Worm (Caenorhabditis elegans) whole organism, L4 larva: ENCODE measurements around the gene T01E8.8.

Experiments
- F10B5.3 ChIP-seq: sonication (generic microtip); optimal IDR thresholded peaks from 2 replicates; lab custom pipeline; 2016; ENCODE audit warnings: mild to moderate bottlenecking, missing genetic modification characterization, missing compliant biosample characterization
- T26A8.4 ChIP-seq: fragments of 200-800 bp; sonication (Bioruptor generic); IDR thresholded peaks from 2 replicates; pipeline ENCODE4 v1.3.6; 2022; ENCODE audit warnings: missing genetic modification characterization, missing compliant biosample characterization
- Y105C5A.15 ChIP-seq: fragments of 200-800 bp; sonication (Bioruptor generic); IDR thresholded peaks from 2 replicates; pipeline ENCODE4 v1.3.6; 2022; ENCODE audit warnings: missing genetic modification characterization, missing compliant biosample characterization
- Y5F2A.4 ChIP-seq: fragments of 200-800 bp; sonication (Bioruptor generic); optimal IDR thresholded peaks from 2 replicates; lab custom pipeline; 2018; ENCODE audit warnings: mild to moderate bottlenecking, missing genetic modification characterization, missing compliant biosample characterization
- Y75B8A.6 ChIP-seq: fragments of 200-800 bp; sonication (Bioruptor generic); IDR thresholded peaks from 2 replicates; pipeline ENCODE4 v1.3.6; 2022; ENCODE audit warnings: missing genetic modification reagents, missing genetic modification characterization, missing compliant biosample characterization
- aha-1 ChIP-seq: fragments of 150-350 bp; peaks from one replicate; lab custom pipeline; 2014; ENCODE audit warnings: missing biosample characterization, missing genetic modification characterization
- aly-2 ChIP-seq: sonication (generic microtip); optimal IDR thresholded peaks from 2 replicates; lab custom pipeline; 2018; ENCODE audit warnings: missing biosample characterization, missing genetic modification characterization
- arid-1 ChIP-seq: fragments of 200-800 bp; sonication (Bioruptor generic); conservative IDR thresholded peaks from 2 replicates; pipeline ENCODE4 v1.3.6; 2022; ENCODE audit warnings: missing genetic modification reagents, missing genetic modification characterization, missing compliant biosample characterization
- ceh-28 ChIP-seq: fragments of 150-350 bp; optimal IDR thresholded peaks from 2 replicates; lab custom pipeline; 2014; ENCODE audit warnings: missing biosample characterization, missing genetic modification reagents, missing genetic modification characterization
- ces-1 ChIP-seq: fragments of 150-350 bp; sonication (generic microtip); optimal IDR thresholded peaks from 4 replicates; lab custom pipeline; 2014; ENCODE audit warnings: missing biosample characterization, missing genetic modification reagents, missing genetic modification characterization
- ctbp-1 ChIP-seq: fragments of 200-800 bp; sonication (Bioruptor generic); IDR thresholded peaks from 2 replicates; pipeline ENCODE4 v1.3.6; 2022; ENCODE audit warnings: missing genetic modification reagents, missing genetic modification characterization, missing compliant biosample characterization
- daf-12 ChIP-seq: fragments of 150-350 bp; optimal IDR thresholded peaks from 2 replicates; lab custom pipeline; 2014; ENCODE audit warnings: missing biosample characterization, missing genetic modification reagents, missing genetic modification characterization
- dmd-9 ChIP-seq: fragments of 200-800 bp; sonication (Bioruptor generic); IDR thresholded peaks from 2 replicates; pipeline ENCODE4 v1.3.6; 2022; ENCODE audit warnings: missing genetic modification reagents, missing genetic modification characterization, missing compliant biosample characterization
- dpl-1 ChIP-seq: fragments of 150-350 bp; optimal IDR thresholded peaks from 2 replicates; lab custom pipeline; 2014; ENCODE audit warnings: missing biosample characterization, missing genetic modification reagents, missing genetic modification characterization
- dve-1 ChIP-seq: sonication (generic microtip); optimal IDR thresholded peaks from 2 replicates; lab custom pipeline; 2017; ENCODE audit warnings: antibody characterized with exemption, mild to moderate bottlenecking, missing genetic modification characterization, missing compliant biosample characterization; ENCODE audit not compliant: insufficient read depth
- egl-27 ChIP-seq: sonication (generic microtip); optimal IDR thresholded peaks from 3 replicates; lab custom pipeline; 2017; ENCODE audit warnings: missing biosample characterization, missing genetic modification reagents, missing genetic modification characterization
- fkh-10 ChIP-seq: fragments of 150-350 bp; optimal IDR thresholded peaks from 2 replicates; lab custom pipeline; 2014; ENCODE audit warnings: missing biosample characterization, missing genetic modification reagents, missing genetic modification characterization
- hlh-11 ChIP-seq: fragments of 200-800 bp; sonication (Bioruptor generic); optimal IDR thresholded peaks from 2 replicates; lab custom pipeline; 2018; ENCODE audit warnings: mild to moderate bottlenecking, missing genetic modification characterization, missing compliant biosample characterization
- hlh-30 ChIP-seq: sonication (generic microtip); optimal IDR thresholded peaks from 2 replicates; lab custom pipeline; 2017; ENCODE audit warnings: antibody characterized with exemption, mild to moderate bottlenecking, missing genetic modification characterization, missing compliant biosample characterization; ENCODE audit not compliant: insufficient read depth
- hmg-1.1 ChIP-seq: fragments of 200-800 bp; sonication (Bioruptor generic); IDR thresholded peaks from 2 replicates; pipeline ENCODE4 v1.3.6; 2022; ENCODE audit warnings: missing genetic modification reagents, missing genetic modification characterization, missing compliant biosample characterization
- lin-15B ChIP-seq: fragments of 150-350 bp; sonication (generic microtip); optimal IDR thresholded peaks from 3 replicates; lab custom pipeline; 2014; ENCODE audit warnings: missing biosample characterization, missing genetic modification characterization
- lin-38 ChIP-seq: fragments of 200-800 bp; sonication (Bioruptor generic); IDR thresholded peaks from 2 replicates; pipeline ENCODE4 v1.3.6; 2022; ENCODE audit warnings: missing genetic modification reagents, missing genetic modification characterization, missing compliant biosample characterization
- mdl-1 ChIP-seq, 2 experiments: fragments of 150-350 bp in 1 of 2; sonication (generic microtip) in 1 of 2; optimal IDR thresholded peaks; 2 replicates each; lab custom pipeline; 2014 to 2017; ENCODE audit warnings: missing biosample characterization in 2 of 2, missing genetic modification characterization in 2 of 2
- mdt-29 ChIP-seq: fragments of 200-800 bp; sonication (Bioruptor generic); IDR thresholded peaks from 2 replicates; pipeline ENCODE4 v1.3.6; 2022; ENCODE audit warnings: missing genetic modification reagents, missing genetic modification characterization, missing compliant biosample characterization
- mep-1 ChIP-seq: fragments of 150-350 bp; sonication (generic microtip); optimal IDR thresholded peaks from 3 replicates; lab custom pipeline; 2014; ENCODE audit warnings: missing biosample characterization, missing genetic modification characterization
- nhr-102 ChIP-seq: sonication (generic microtip); optimal IDR thresholded peaks from 2 replicates; lab custom pipeline; 2016; ENCODE audit warnings: mild to moderate bottlenecking, missing genetic modification characterization, moderate library complexity, missing compliant biosample characterization
- nhr-111 ChIP-seq: fragments of 200-800 bp; sonication (Bioruptor generic); optimal IDR thresholded peaks from 2 replicates; lab custom pipeline; 2018; ENCODE audit warnings: mild to moderate bottlenecking, missing genetic modification characterization, missing compliant biosample characterization
- nhr-25 ChIP-seq: sonication (generic microtip); optimal IDR thresholded peaks from 2 replicates; lab custom pipeline; 2017; ENCODE audit warnings: missing genetic modification characterization, mild to moderate bottlenecking, missing compliant biosample characterization, antibody characterized with exemption, moderate library complexity, borderline replicate concordance; ENCODE audit not compliant: insufficient read depth
- nhr-41 ChIP-seq: fragments of 200-800 bp; sonication (Bioruptor generic); IDR thresholded peaks from 2 replicates; pipeline ENCODE4 v1.3.6; 2022; ENCODE audit warnings: missing genetic modification reagents, missing genetic modification characterization, missing compliant biosample characterization
- nhr-42 ChIP-seq: fragments of 200-800 bp; sonication (Bioruptor generic); IDR thresholded peaks from 2 replicates; pipeline ENCODE4 v1.3.6; 2022; ENCODE audit warnings: missing genetic modification characterization, missing compliant biosample characterization
- nhr-76 ChIP-seq: fragments of 150-350 bp; optimal IDR thresholded peaks from 2 replicates; lab custom pipeline; 2014; ENCODE audit warnings: missing biosample characterization, missing genetic modification characterization
- nhr-77 ChIP-seq: fragments of 150-350 bp; optimal IDR thresholded peaks from 2 replicates; lab custom pipeline; 2014; ENCODE audit warnings: missing biosample characterization, missing genetic modification characterization
- pqm-1 ChIP-seq: sonication (generic microtip); optimal IDR thresholded peaks from 2 replicates; lab custom pipeline; 2017; ENCODE audit warnings: missing biosample characterization, missing genetic modification characterization
- snpc-4 ChIP-seq: fragments of 150-350 bp; optimal IDR thresholded peaks from 2 replicates; lab custom pipeline; 2014; ENCODE audit warnings: missing biosample characterization, missing genetic modification characterization
- tra-1 ChIP-seq: fragments of 200-800 bp; sonication (Bioruptor generic); IDR thresholded peaks from 2 replicates; pipeline ENCODE4 v1.3.6; 2022; ENCODE audit warnings: missing genetic modification reagents, missing genetic modification characterization, missing compliant biosample characterization
- unc-62 ChIP-seq, 3 experiments: fragments of 150-350 bp in 1 of 3; sonication (generic microtip); optimal IDR thresholded peaks in 2 of 3; peaks in 1 of 3; 1 replicate in 1 of 3; 2 replicates in 2 of 3; lab custom pipeline; 2014 to 2017; ENCODE audit warnings: missing biosample characterization in 3 of 3, missing genetic modification characterization in 3 of 3, missing genetic modification reagents in 3 of 3, missing genotype in 1 of 3
- zfp-2 ChIP-seq: sonication (generic microtip); optimal IDR thresholded peaks from 2 replicates; lab custom pipeline; 2016; ENCODE audit warnings: mild to moderate bottlenecking, missing genetic modification characterization, missing compliant biosample characterization
- zip-2 ChIP-seq: fragments of 150-350 bp; optimal IDR thresholded peaks from 2 replicates; lab custom pipeline; 2014; ENCODE audit warnings: missing biosample characterization, missing genetic modification characterization
- ztf-11 ChIP-seq: fragments of 150-350 bp; optimal IDR thresholded peaks from 2 replicates; lab custom pipeline; 2014; ENCODE audit warnings: missing biosample characterization, missing genetic modification characterization
- ztf-7 ChIP-seq: fragments of 150-350 bp; optimal IDR thresholded peaks from 2 replicates; lab custom pipeline; 2014; ENCODE audit warnings: missing biosample characterization, missing genetic modification characterization

The T01E8.8 gene

ce11 chrII:10252048-10252447, 21.0 kb downstream of the T01E8.8 start:
- TF ChIP-seq aha-1 (tag; lab: Kevin White, UChicago) (peak; percentile 92), tra-1 (no peak)

- TF ChIP-seq nhr-77 (tag; lab: Kevin White, UChicago) (no peak), mdl-1 (tag; optimal IDR thresholded peaks at IDR 0.05; lab: Kevin White, UChicago) (no peak), ctbp-1 (GFP tag; lab: Robert Waterston, UW) (no peak), zip-2 (tag; lab: Kevin White, UChicago) (no peak), nhr-41 (GFP tag; lab: Robert Waterston, UW) (no peak), daf-12 (no peak), unc-62 (GFP tag; optimal IDR thresholded peaks at IDR 0.05 in 1 of 2; lab: Kevin White, UChicago) (peak in 1 of 2 experiments; percentile 95), unc-62 (tag; optimal IDR thresholded peaks at IDR 0.05; lab: Kevin White, UChicago) (no peak)
Observed at ce11 chrII:10261261-10261660, 30.2 kb downstream of the T01E8.8 start.

- TF ChIP-seq daf-12 (no peak), hmg-1.1 (GFP tag; lab: Robert Waterston, UW) (no peak), ztf-11 (tag; lab: Kevin White, UChicago) (no peak), nhr-111 (GFP tag; lab: Kevin White, UChicago) (no peak), F10B5.3 (tag; lab: Kevin White, UChicago) (no peak), nhr-102 (tag; lab: Kevin White, UChicago) (no peak), egl-27 (tag; lab: Kevin White, UChicago) (no peak), snpc-4 (tag; lab: Kevin White, UChicago) (no peak), lin-15B (no peak), dve-1 (tag; lab: Kevin White, UChicago) (no peak), Y105C5A.15 (GFP tag; lab: Robert Waterston, UW) (no peak)
- TF ChIP-seq, all 104 proteins: peak for 0
Observed at ce11 chrII:10270052-10270451, 39.0 kb downstream of the T01E8.8 start, which contains the start of gene F54B3.2. TSS of gene F54B3.2 (minus strand) at chrII:10270152.

ce11 chrII:10271093-10271492, 40.0 kb downstream of the T01E8.8 start, which contains the start of gene F54B3.4:
TSS of gene F54B3.4 (minus strand) at chrII:10271193.
- TF ChIP-seq Y5F2A.4 (GFP tag; lab: Kevin White, UChicago) = no peak

ce11 chrII:10279561-10279960, 48.5 kb downstream of the T01E8.8 start, which contains the start of gene ZK971.1:
TSS of gene ZK971.1 (minus strand) at chrII:10279661.
- TF ChIP-seq aly-2 (tag; lab: Kevin White, UChicago) = no peak
- TF ChIP-seq aha-1 (tag; lab: Kevin White, UChicago) = no peak
- TF ChIP-seq dpl-1 (GFP tag; lab: Kevin White, UChicago) = no peak
- no peak for TF ChIP-seq nhr-76
- no peak for TF ChIP-seq hlh-30 (tag; lab: Kevin White, UChicago)
- no peak for TF ChIP-seq egl-27 (tag; lab: Kevin White, UChicago)
- TF ChIP-seq zip-2 (tag; lab: Kevin White, UChicago) = no peak

ce11 chrII:10281674-10282073, 50.6 kb downstream of the T01E8.8 start:
- no peak for TF ChIP-seq Y75B8A.6 (GFP tag; lab: Robert Waterston, UW)
- TF ChIP-seq nhr-77 (tag; lab: Kevin White, UChicago) = no peak
- no peak for TF ChIP-seq T26A8.4 (GFP tag; lab: Robert Waterston, UW)
- no peak for TF ChIP-seq ztf-7 (tag; lab: Kevin White, UChicago)
- TF ChIP-seq nhr-42 (GFP tag; lab: Robert Waterston, UW) = no peak
- TF ChIP-seq mep-1 (tag; lab: Kevin White, UChicago) = no peak
- TF ChIP-seq lin-38 (GFP tag; lab: Robert Waterston, UW) = no peak
- TF ChIP-seq arid-1 (GFP tag; lab: Robert Waterston, UW) = no peak
- TF ChIP-seq zfp-2 (tag; lab: Kevin White, UChicago) = no peak
- TF ChIP-seq mdl-1 (tag; optimal IDR thresholded peaks at IDR 0.05; lab: Kevin White, UChicago) = peak in 1 of 2 experiments; percentile 2
- no peak for TF ChIP-seq fkh-10
- TF ChIP-seq mdt-29 (GFP tag; lab: Robert Waterston, UW) = no peak
- TF ChIP-seq dve-1 (tag; lab: Kevin White, UChicago) = peak; percentile 17
- no peak for TF ChIP-seq hlh-30 (tag; lab: Kevin White, UChicago)
- TF ChIP-seq nhr-25 = no peak
- no peak for TF ChIP-seq hlh-11 (tag; lab: Kevin White, UChicago)
- no peak for TF ChIP-seq ces-1 (GFP tag; lab: Kevin White, UChicago)
- no peak for TF ChIP-seq ceh-28
- no peak for TF ChIP-seq Y5F2A.4 (GFP tag; lab: Kevin White, UChicago)
- no peak for TF ChIP-seq nhr-111 (GFP tag; lab: Kevin White, UChicago)
- TF ChIP-seq pqm-1 = peak; percentile 27
- TF ChIP-seq nhr-41 (GFP tag; lab: Robert Waterston, UW) = no peak
- no peak for TF ChIP-seq dmd-9 (GFP tag; lab: Robert Waterston, UW)
- no peak for TF ChIP-seq snpc-4 (tag; lab: Kevin White, UChicago)
- TF ChIP-seq dpl-1 (GFP tag; lab: Kevin White, UChicago) = no peak
